Fruit fly (Drosophila melanogaster) whole organism, embryonic: Measurements from ENCODE around the gene CG7203.

Source experiments
- Abd-B ChIP-seq: fragments of 200-800 bp; sonication (Bioruptor generic); optimal IDR thresholded peaks from 2 replicates; lab custom pipeline; 2018; ENCODE audit warnings: missing biosample characterization, mild to moderate bottlenecking, missing genetic modification characterization, moderate library complexity
- B-H2 ChIP-seq: fragments of 200-800 bp; sonication (Bioruptor generic); optimal IDR thresholded peaks from 2 replicates; lab custom pipeline; 2018; ENCODE audit warnings: missing biosample characterization, mild to moderate bottlenecking, missing genetic modification characterization
- CG14050 ChIP-seq: fragments of 200-800 bp; sonication (Bioruptor generic); IDR thresholded peaks from 3 replicates; pipeline ENCODE4 v1.3.6; 2022; ENCODE audit warnings: missing biosample characterization, missing genetic modification characterization
- CG14710 ChIP-seq: fragments of 200-800 bp; sonication (Bioruptor generic); optimal IDR thresholded peaks from 3 replicates; lab custom pipeline; 2019; ENCODE audit warnings: missing biosample characterization, mild to moderate bottlenecking, missing genetic modification characterization, moderate library complexity
- CG1603 ChIP-seq: fragments of 200-800 bp; sonication (Bioruptor generic); optimal IDR thresholded peaks from 2 replicates; lab custom pipeline; 2019; ENCODE audit warnings: missing biosample characterization, mild to moderate bottlenecking, missing genetic modification characterization, moderate library complexity
- CG17612 ChIP-seq: fragments of 200-800 bp; sonication (Bioruptor generic); IDR thresholded peaks from 2 replicates; pipeline ENCODE4 v1.3.6; 2022; ENCODE audit warnings: missing biosample characterization, missing genetic modification characterization
- CG2116 ChIP-seq: fragments of 200-800 bp; sonication (Bioruptor generic); optimal IDR thresholded peaks from 3 replicates; lab custom pipeline; 2018; ENCODE audit warnings: missing biosample characterization, mild to moderate bottlenecking, missing genetic modification characterization
- CG2678 ChIP-seq: fragments of 200-800 bp; sonication (Bioruptor generic); optimal IDR thresholded peaks from 3 replicates; lab custom pipeline; 2019; ENCODE audit warnings: missing biosample characterization, mild to moderate bottlenecking, missing genetic modification characterization, moderate library complexity
- CG30431 ChIP-seq: fragments of 200-800 bp; sonication (Bioruptor generic); optimal IDR thresholded peaks from 2 replicates; lab custom pipeline; 2017; ENCODE audit warnings: missing biosample characterization, missing genetic modification characterization
- CG32532 ChIP-seq: fragments of 200-800 bp; sonication (Bioruptor generic); IDR thresholded peaks from 2 replicates; pipeline ENCODE4 v1.3.6; 2022; ENCODE audit warnings: missing biosample characterization, missing genetic modification characterization
- CG32767 ChIP-seq: fragments of 200-800 bp; sonication (Bioruptor generic); IDR thresholded peaks from 2 replicates; pipeline ENCODE4 v1.3.6; 2022; ENCODE audit warnings: missing biosample characterization, missing genetic modification characterization
- CG3995 ChIP-seq: fragments of 200-800 bp; sonication (Bioruptor generic); optimal IDR thresholded peaks from 3 replicates; lab custom pipeline; 2016; ENCODE audit warnings: missing biosample characterization, missing genetic modification characterization
- CG6689 ChIP-seq: fragments of 200-800 bp; sonication (Bioruptor generic); IDR thresholded peaks from 2 replicates; pipeline ENCODE4 v1.3.6; 2022; ENCODE audit warnings: missing biosample characterization, missing genetic modification characterization
- CG6854 ChIP-seq: fragments of 200-800 bp; sonication (Bioruptor generic); optimal IDR thresholded peaks from 3 replicates; lab custom pipeline; 2017; ENCODE audit warnings: missing biosample characterization, mild to moderate bottlenecking, missing genetic modification characterization
- CG7928 ChIP-seq: fragments of 200-800 bp; sonication (Bioruptor generic); optimal IDR thresholded peaks from 2 replicates; lab custom pipeline; 2017; ENCODE audit warnings: missing biosample characterization, mild to moderate bottlenecking, missing genetic modification characterization
- CG8089 ChIP-seq: fragments of 200-800 bp; sonication (Bioruptor generic); optimal IDR thresholded peaks from 3 replicates; lab custom pipeline; 2016; ENCODE audit warnings: missing biosample characterization, missing genetic modification characterization
- CG8290 ChIP-seq, 3 experiments: fragments of 200-800 bp; sonication (Bioruptor generic); optimal IDR thresholded peaks; 2 replicates each; lab custom pipeline; 2016 to 2019; ENCODE audit warnings: missing biosample characterization in 3 of 3, missing genetic modification characterization in 3 of 3, mild to moderate bottlenecking in 2 of 3, moderate library complexity in 1 of 3
- CG8478 ChIP-seq: fragments of >200 bp; optimal IDR thresholded peaks from 2 replicates; lab custom pipeline; 2018
- Dbx ChIP-seq: fragments of 200-800 bp; sonication (Bioruptor generic); IDR thresholded peaks from 3 replicates; pipeline ENCODE4 v1.3.6; 2022; ENCODE audit warnings: missing biosample characterization, missing genetic modification characterization
- Drgx ChIP-seq: fragments of 200-800 bp; sonication (Bioruptor generic); IDR thresholded peaks from 2 replicates; pipeline ENCODE4 v1.3.6; 2022; ENCODE audit warnings: missing biosample characterization, missing genetic modification characterization
- E2f2 ChIP-seq: fragments of 200-800 bp; sonication (Bioruptor generic); IDR thresholded peaks from 2 replicates; pipeline ENCODE4 v1.3.6; 2022; ENCODE audit warnings: missing biosample characterization, missing genetic modification characterization
- Ets65A ChIP-seq: fragments of 200-800 bp; sonication (Bioruptor generic); peaks from one replicate; lab custom pipeline; 2016; ENCODE audit warnings: missing biosample characterization, missing genetic modification characterization
- Fer1 ChIP-seq: fragments of 200-800 bp; sonication (Bioruptor generic); optimal IDR thresholded peaks from 2 replicates; lab custom pipeline; 2017; ENCODE audit warnings: missing biosample characterization, mild to moderate bottlenecking, missing genetic modification characterization
- HLHmδ ChIP-seq: fragments of 200-800 bp; sonication (Bioruptor generic); optimal IDR thresholded peaks from 2 replicates; lab custom pipeline; 2018; ENCODE audit warnings: missing biosample characterization, mild to moderate bottlenecking, missing genetic modification characterization, moderate library complexity
- HmgZ ChIP-seq: fragments of 200-800 bp; sonication (Bioruptor generic); optimal IDR thresholded peaks from 2 replicates; lab custom pipeline; 2018; ENCODE audit warnings: missing biosample characterization, mild to moderate bottlenecking, missing genetic modification characterization
- NfI ChIP-seq: fragments of 200-800 bp; sonication (Bioruptor generic); optimal IDR thresholded peaks from 3 replicates; lab custom pipeline; 2018; ENCODE audit warnings: missing biosample characterization, mild to moderate bottlenecking, missing genetic modification characterization, moderate library complexity
- Pdp1 ChIP-seq, 2 experiments: fragments of 200-800 bp; sonication (Bioruptor generic); optimal IDR thresholded peaks; 3 replicates each; lab custom pipeline; 2016; ENCODE audit warnings: missing biosample characterization in 2 of 2, missing genetic modification characterization in 2 of 2, mild to moderate bottlenecking in 1 of 2, moderate library complexity in 1 of 2
- Sry-δ ChIP-seq: fragments of 200-800 bp; sonication (Bioruptor generic); optimal IDR thresholded peaks from 2 replicates; lab custom pipeline; 2016; ENCODE audit warnings: missing biosample characterization, missing genetic modification characterization
- ac ChIP-seq: fragments of 200-800 bp; sonication (Bioruptor generic); optimal IDR thresholded peaks from 3 replicates; lab custom pipeline; 2017; ENCODE audit warnings: missing biosample characterization, mild to moderate bottlenecking, missing genetic modification characterization
- ase ChIP-seq: fragments of 200-800 bp; sonication (Bioruptor generic); IDR thresholded peaks from 3 replicates; pipeline ENCODE4 v1.3.6; 2022; ENCODE audit warnings: missing biosample characterization, missing genetic modification characterization
- az2 ChIP-seq: fragments of 200-800 bp; sonication (Bioruptor generic); optimal IDR thresholded peaks from 3 replicates; lab custom pipeline; 2016; ENCODE audit warnings: missing biosample characterization, missing genetic modification characterization
- bcd ChIP-seq: fragments of 200-800 bp; sonication (Bioruptor generic); optimal IDR thresholded peaks from 2 replicates; lab custom pipeline; 2017; ENCODE audit warnings: missing biosample characterization, mild to moderate bottlenecking, missing genetic modification characterization
- bigmax ChIP-seq: fragments of 200-800 bp; sonication (Bioruptor generic); optimal IDR thresholded peaks from 2 replicates; lab custom pipeline; 2018; ENCODE audit warnings: missing biosample characterization, mild to moderate bottlenecking, missing genetic modification characterization
- cg ChIP-seq: fragments of 200-800 bp; sonication (Bioruptor generic); optimal IDR thresholded peaks from 3 replicates; lab custom pipeline; 2019; ENCODE audit warnings: missing biosample characterization, mild to moderate bottlenecking, missing genetic modification characterization, moderate library complexity
- dmrt11E ChIP-seq: fragments of 200-800 bp; sonication (Bioruptor generic); optimal IDR thresholded peaks from 3 replicates; lab custom pipeline; 2018; ENCODE audit warnings: missing biosample characterization, mild to moderate bottlenecking, missing genetic modification characterization, moderate library complexity
- dmrt99B ChIP-seq: fragments of 200-800 bp; sonication (Bioruptor generic); optimal IDR thresholded peaks from 2 replicates; lab custom pipeline; 2018; ENCODE audit warnings: missing biosample characterization, mild to moderate bottlenecking, missing genetic modification characterization, moderate library complexity
- eve ChIP-seq, 2 experiments: fragments of >200 bp; optimal IDR thresholded peaks; 2 replicates each; lab custom pipeline; 2017; ENCODE audit warnings: missing biosample characterization in 2 of 2, missing genetic modification characterization in 2 of 2
- fd64A ChIP-seq: fragments of 200-800 bp; sonication (Bioruptor generic); optimal IDR thresholded peaks from 3 replicates; lab custom pipeline; 2018; ENCODE audit warnings: missing biosample characterization, mild to moderate bottlenecking, missing genetic modification characterization
- hth ChIP-seq: fragments of >200 bp; optimal IDR thresholded peaks from 2 replicates; lab custom pipeline; 2017; ENCODE audit warnings: inconsistent platforms
- insv ChIP-seq, 2 experiments: fragments of 200-800 bp; sonication (Bioruptor generic); optimal IDR thresholded peaks; 3 replicates each; lab custom pipeline; 2016 to 2018; ENCODE audit warnings: missing biosample characterization in 2 of 2, missing genetic modification characterization in 2 of 2
- klu ChIP-seq: fragments of 200-800 bp; sonication (Bioruptor generic); IDR thresholded peaks from 2 replicates; pipeline ENCODE4 v1.3.6; 2022; ENCODE audit warnings: missing biosample characterization, missing genetic modification characterization
- nau ChIP-seq: fragments of 200-800 bp; sonication (Bioruptor generic); optimal IDR thresholded peaks from 3 replicates; lab custom pipeline; 2017; ENCODE audit warnings: missing biosample characterization, mild to moderate bottlenecking, missing genetic modification characterization, missing genetic modification reagents
- otp ChIP-seq: fragments of 200-800 bp; sonication (Bioruptor generic); IDR thresholded peaks from 3 replicates; pipeline ENCODE4, ENCODE4 v1.3.6; 2022; ENCODE audit warnings: missing biosample characterization, missing genetic modification characterization
- ranshi ChIP-seq: fragments of 200-800 bp; sonication (Bioruptor generic); IDR thresholded peaks from 2 replicates; pipeline ENCODE4 v1.3.6; 2022; ENCODE audit warnings: missing biosample characterization, missing genetic modification characterization
- schlank ChIP-seq: fragments of 200-800 bp; sonication (Bioruptor generic); optimal IDR thresholded peaks from 2 replicates; lab custom pipeline; 2018; ENCODE audit warnings: missing biosample characterization, mild to moderate bottlenecking, missing genetic modification characterization
- slbo ChIP-seq: fragments of 200-800 bp; sonication (Bioruptor generic); IDR thresholded peaks from 2 replicates; pipeline ENCODE4 v1.3.6; 2022; ENCODE audit warnings: missing biosample characterization, missing genetic modification characterization
- so ChIP-seq: fragments of 200-800 bp; sonication (Bioruptor generic); IDR thresholded peaks from 3 replicates; pipeline ENCODE4 v1.3.6; 2022; ENCODE audit warnings: missing biosample characterization, missing genetic modification characterization
- stc ChIP-seq: fragments of 200-800 bp; sonication (Bioruptor generic); IDR thresholded peaks from 2 replicates; pipeline ENCODE4 v1.3.6; 2022; ENCODE audit warnings: missing biosample characterization, missing genetic modification characterization
- toy ChIP-seq: fragments of 200-800 bp; sonication (Bioruptor generic); IDR thresholded peaks from 2 replicates; pipeline ENCODE4 v1.3.6; 2022; ENCODE audit warnings: missing biosample characterization, missing genetic modification characterization
- unpg ChIP-seq: fragments of 200-800 bp; sonication (Bioruptor generic); optimal IDR thresholded peaks from 3 replicates; lab custom pipeline; 2018; ENCODE audit warnings: missing biosample characterization, mild to moderate bottlenecking, missing genetic modification characterization, moderate library complexity

The CG7203 gene

dm6 chr2L:7799804-7800433 lies 46.9 kb upstream of the CG7203 start, which contains the start of the genes Herp and r2d2 (continued):
- TF ChIP-seq CG8290 (GFP tag; optimal IDR thresholded peaks at IDR 0.05; lab: Kevin White, UChicago) (peak; percentile 82), CG8290 (tag; optimal IDR thresholded peaks at IDR 0.05; lab: Kevin White, UChicago) (peak; percentile 45 to 90), CG32532 (GFP tag; lab: Robert Waterston, UW) (peak; percentile 90), dmrt99B (tag; lab: Kevin White, UChicago) (peak; percentile 87), CG14710 (tag; lab: Kevin White, UChicago) (peak; percentile 89), stc (GFP tag; lab: Robert Waterston, UW) (peak; percentile 72; the same call in 1 of the 2 replicates), HmgZ (tag; lab: Kevin White, UChicago) (peak; percentile 96), Drgx (GFP tag; lab: Robert Waterston, UW) (peak; percentile 84), Ets65A (GFP tag; lab: Kevin White, UChicago) (peak; percentile 99), ase (GFP tag; lab: Robert Waterston, UW) (peak; percentile 73; the same call in 2 of the 3 replicates), HLHmδ (no peak), az2 (GFP tag; lab: Kevin White, UChicago) (peak; percentile 89), Sry-δ (peak; percentile 86), fd64A (GFP tag; lab: Kevin White, UChicago) (peak; percentile 74), otp (GFP tag; lab: Robert Waterston, UW) (peak; percentile 67; the same call in 1 of the 3 replicates), unpg (peak; percentile 85), CG3995 (GFP tag; lab: Kevin White, UChicago) (peak; percentile 100), toy (GFP tag; lab: Robert Waterston, UW) (peak; percentile 65; the same call in 1 of the 2 replicates), ranshi (GFP tag; lab: Robert Waterston, UW) (peak; percentile 83; the same call in 1 of the 2 replicates), klu (GFP tag; lab: Robert Waterston, UW) (peak; percentile 84), CG6689 (GFP tag; lab: Robert Waterston, UW) (peak; percentile 86), nau (GFP tag; lab: Kevin White, UChicago) (peak; percentile 84), CG14050 (GFP tag; lab: Robert Waterston, UW) (peak; percentile 81), CG30431 (GFP tag; lab: Kevin White, UChicago) (peak; percentile 69), bigmax (no peak), insv (GFP tag; optimal IDR thresholded peaks at IDR 0.05; lab: Kevin White, UChicago) (peak in 1 of 2 experiments; percentile 69), CG1603 (tag; lab: Kevin White, UChicago) (peak; percentile 90), dmrt11E (tag; lab: Kevin White, UChicago) (peak; percentile 85), CG8089 (GFP tag; lab: Kevin White, UChicago) (peak; percentile 89), eve (GFP tag; optimal IDR thresholded peaks at IDR 0.05; lab: Kevin White, UChicago) (peak in 1 of 2 experiments; percentile 88), cg (no peak), NfI (GFP tag; lab: Kevin White, UChicago) (peak; percentile 88), Fer1 (GFP tag; lab: Kevin White, UChicago) (peak; percentile 91), CG6854 (GFP tag; lab: Kevin White, UChicago) (peak; percentile 82), Dbx (GFP tag; lab: Robert Waterston, UW) (peak; percentile 94), Pdp1 (GFP tag; optimal IDR thresholded peaks at IDR 0.05; lab: Kevin White, UChicago) (peak; percentile 93), CG2678 (tag; lab: Kevin White, UChicago) (peak; percentile 93), B-H2 (GFP tag; lab: Kevin White, UChicago) (peak; percentile 94), CG2116 (GFP tag; lab: Kevin White, UChicago) (peak; percentile 99), bcd (GFP tag; lab: Kevin White, UChicago) (peak; percentile 91), slbo (peak; percentile 93), CG8478 (lab: Kevin White, UChicago) (no peak), schlank (peak; percentile 85), ac (GFP tag; lab: Kevin White, UChicago) (peak; percentile 72), CG32767 (GFP tag; lab: Robert Waterston, UW) (peak; percentile 86), so (peak; percentile 91), Abd-B (GFP tag; lab: Kevin White, UChicago) (peak; percentile 93), CG7928 (peak; percentile 79), E2f2 (GFP tag; lab: Robert Waterston, UW) (peak; percentile 59), hth (no peak), CG17612 (peak; percentile 43; the same call in 1 of the 2 replicates)
